Worm (Caenorhabditis elegans): Measurements from ENCODE around the gene C34E10.9.

DNA sequence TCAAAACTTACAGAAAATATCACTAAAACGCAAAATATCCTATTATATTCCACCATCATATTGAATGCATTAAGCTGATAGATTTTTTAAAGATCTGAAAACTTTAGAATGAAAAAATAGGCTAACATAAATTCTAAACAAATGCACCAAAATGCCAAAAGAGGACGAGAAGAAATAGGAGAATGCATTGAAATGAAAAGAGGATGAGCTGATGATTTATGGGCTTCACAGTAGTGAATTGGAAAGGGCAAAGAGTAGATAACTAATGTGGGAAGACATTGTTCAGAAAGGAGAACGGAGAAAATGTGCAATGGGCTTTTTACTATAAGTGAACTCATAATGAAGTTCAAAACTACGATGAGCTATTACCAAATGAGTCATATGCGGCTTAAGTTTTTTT is 45.7 kb downstream of the C34E10.9 start, which contains the start of gene cutl-19:
- no peak for TF ChIP-seq tbx-11 (GFP tag; IDR thresholded peaks at IDR 0.05)
- TF ChIP-seq scrt-1 (GFP tag; IDR thresholded peaks at IDR 0.05) = no peak
- TF ChIP-seq hnd-1 (tag; optimal IDR thresholded peaks at IDR 0.05) = no peak
- no peak for TF ChIP-seq ets-7 (tag; optimal IDR thresholded peaks at IDR 0.05)
